Fruit fly (Drosophila melanogaster) whole organism, embryonic: ENCODE measurements around the gene Ca-Ma2d.
A peak's percentile ranks its signal among the peaks of the same experiment; 100 is the strongest.

Source experiments
- Abd-B ChIP-seq: fragments of 200-800 bp; sonication (Bioruptor generic); optimal IDR thresholded peaks from 2 replicates; lab custom pipeline; 2018; ENCODE audit warnings: missing biosample characterization, mild to moderate bottlenecking, missing genetic modification characterization, moderate library complexity
- BEAF-32 ChIP-seq: fragments of 200-800 bp; sonication (Bioruptor generic); optimal IDR thresholded peaks from 3 replicates; lab custom pipeline; 2017; ENCODE audit warnings: missing biosample characterization, missing genetic modification characterization, mild to moderate bottlenecking, moderate library complexity, missing genetic modification reagents
- CG10366 ChIP-seq: fragments of 200-800 bp; sonication (Bioruptor generic); IDR thresholded peaks from 2 replicates; pipeline ENCODE4 v1.3.6; 2022; ENCODE audit warnings: missing biosample characterization, missing genetic modification characterization
- CG10431 ChIP-seq: fragments of 200-800 bp; sonication (Bioruptor generic); optimal IDR thresholded peaks from 3 replicates; lab custom pipeline; 2018; ENCODE audit warnings: missing biosample characterization, mild to moderate bottlenecking, missing genetic modification characterization
- CG10654 ChIP-seq: fragments of 200-800 bp; sonication (Bioruptor generic); optimal IDR thresholded peaks from 2 replicates; lab custom pipeline; 2016; ENCODE audit warnings: missing biosample characterization, missing genetic modification characterization
- CG12769 ChIP-seq: fragments of 200-800 bp; sonication (Bioruptor generic); optimal IDR thresholded peaks from 2 replicates; lab custom pipeline; 2019; ENCODE audit warnings: missing biosample characterization, mild to moderate bottlenecking, missing genetic modification characterization, moderate library complexity
- CG13123 ChIP-seq: fragments of 200-800 bp; sonication (Bioruptor generic); optimal IDR thresholded peaks from 2 replicates; lab custom pipeline; 2016; ENCODE audit warnings: missing biosample characterization, missing genetic modification characterization
- CG1647 ChIP-seq: fragments of 200-800 bp; sonication (Bioruptor generic); optimal IDR thresholded peaks from 3 replicates; lab custom pipeline; 2016; ENCODE audit warnings: missing biosample characterization, missing genetic modification characterization
- CG17359 ChIP-seq: fragments of 200-800 bp; sonication (Bioruptor generic); optimal IDR thresholded peaks from 3 replicates; lab custom pipeline; 2018; ENCODE audit warnings: missing biosample characterization, mild to moderate bottlenecking, missing genetic modification characterization, moderate library complexity
- CG18262 ChIP-seq: fragments of 200-800 bp; optimal IDR thresholded peaks from 3 replicates; lab custom pipeline; 2019; ENCODE audit warnings: missing biosample characterization, mild to moderate bottlenecking, missing genetic modification characterization, moderate library complexity
- CG18599 ChIP-seq: fragments of 200-800 bp; sonication (Bioruptor generic); optimal IDR thresholded peaks from 3 replicates; lab custom pipeline; 2017; ENCODE audit warnings: missing biosample characterization, missing genetic modification characterization, mild to moderate bottlenecking, moderate library complexity, missing genetic modification reagents
- CG2116 ChIP-seq: fragments of 200-800 bp; sonication (Bioruptor generic); optimal IDR thresholded peaks from 3 replicates; lab custom pipeline; 2018; ENCODE audit warnings: missing biosample characterization, mild to moderate bottlenecking, missing genetic modification characterization
- CG43689 ChIP-seq: fragments of 200-800 bp; sonication (Bioruptor generic); IDR thresholded peaks from 2 replicates; pipeline ENCODE4 v1.3.6; 2022; ENCODE audit warnings: missing biosample characterization, missing genetic modification characterization
- CG5245 ChIP-seq: fragments of 200-800 bp; sonication (Bioruptor generic); optimal IDR thresholded peaks from 3 replicates; lab custom pipeline; 2016; ENCODE audit warnings: missing biosample characterization, missing genetic modification characterization
- CG6272 ChIP-seq: fragments of 200-800 bp; sonication (Bioruptor generic); IDR thresholded peaks from 2 replicates; pipeline ENCODE4 v1.3.6; 2022; ENCODE audit warnings: missing biosample characterization, missing genetic modification characterization
- CG6791 ChIP-seq: fragments of 200-800 bp; sonication (Bioruptor generic); IDR thresholded peaks from 3 replicates; pipeline ENCODE4 v1.3.6; 2022; ENCODE audit warnings: missing biosample characterization, missing genetic modification characterization; ENCODE audit not compliant: partially characterized antibody
- CG7271 ChIP-seq: fragments of 200-800 bp; sonication (Bioruptor generic); optimal IDR thresholded peaks from 2 replicates; lab custom pipeline; 2018; ENCODE audit warnings: missing biosample characterization, mild to moderate bottlenecking, missing genetic modification characterization, moderate library complexity
- CG7372 ChIP-seq: fragments of 200-800 bp; sonication (Bioruptor generic); IDR thresholded peaks from 2 replicates; pipeline ENCODE4 v1.3.6; 2022; ENCODE audit warnings: missing biosample characterization, missing genetic modification characterization
- CG9797 ChIP-seq: fragments of 200-800 bp; sonication (Bioruptor generic); optimal IDR thresholded peaks from 3 replicates; lab custom pipeline; 2018; ENCODE audit warnings: missing biosample characterization, mild to moderate bottlenecking, missing genetic modification characterization
- Dad ChIP-seq: fragments of 200-800 bp; sonication (Bioruptor generic); optimal IDR thresholded peaks from 3 replicates; lab custom pipeline; 2016; ENCODE audit warnings: missing biosample characterization, missing genetic modification characterization
- Dip2 ChIP-seq: fragments of 200-800 bp; sonication (Bioruptor generic); IDR thresholded peaks from 2 replicates; pipeline ENCODE4 v1.3.6; 2022; ENCODE audit warnings: missing biosample characterization, missing genetic modification characterization
- Doc2 ChIP-seq: fragments of 200-800 bp; sonication (Bioruptor generic); IDR thresholded peaks from 2 replicates; pipeline ENCODE4 v1.3.6; 2022; ENCODE audit warnings: missing biosample characterization, missing genetic modification characterization
- Fer2 ChIP-seq: fragments of 200-800 bp; sonication (Bioruptor generic); optimal IDR thresholded peaks from 2 replicates; lab custom pipeline; 2018; ENCODE audit warnings: missing biosample characterization, mild to moderate bottlenecking, missing genetic modification characterization, moderate library complexity
- Hey ChIP-seq: fragments of 200-800 bp; sonication (Bioruptor generic); optimal IDR thresholded peaks from 3 replicates; lab custom pipeline; 2018; ENCODE audit warnings: missing biosample characterization, mild to moderate bottlenecking, missing genetic modification characterization
- Hr3 ChIP-seq: fragments of 200-800 bp; sonication (Bioruptor generic); optimal IDR thresholded peaks from 3 replicates; lab custom pipeline; 2016; ENCODE audit warnings: missing biosample characterization, missing genetic modification characterization
- Hr78 ChIP-seq, 2 experiments: fragments of 200-800 bp in 1 of 2; fragments of >200 bp in 1 of 2; sonication (Bioruptor generic) in 1 of 2; optimal IDR thresholded peaks; 2 replicates each; lab custom pipeline; 2017 to 2019; ENCODE audit warnings: missing biosample characterization in 2 of 2, missing genetic modification characterization in 2 of 2, mild to moderate bottlenecking in 1 of 2, moderate library complexity in 1 of 2
- Jarid2 ChIP-seq: fragments of 200-800 bp; sonication (Bioruptor generic); optimal IDR thresholded peaks from 3 replicates; lab custom pipeline; 2017; ENCODE audit warnings: mild to moderate bottlenecking, missing biosample characterization, missing genetic modification reagents, missing genetic modification characterization
- Max ChIP-seq: fragments of 200-800 bp; sonication (Bioruptor generic); optimal IDR thresholded peaks from 2 replicates; lab custom pipeline; 2016; ENCODE audit warnings: missing biosample characterization, mild to moderate bottlenecking, missing genetic modification characterization
- Med ChIP-seq: fragments of 200-800 bp; sonication (Bioruptor generic); peaks from one replicate; lab custom pipeline; 2016; ENCODE audit warnings: missing biosample characterization, missing genetic modification characterization, mild to moderate bottlenecking, inconsistent platforms, moderate library complexity
- Oaz ChIP-seq: fragments of 200-800 bp; sonication (Bioruptor generic); IDR thresholded peaks from 2 replicates; pipeline ENCODE4 v1.3.6; 2022; ENCODE audit warnings: missing biosample characterization, missing genetic modification characterization
- Ravus ChIP-seq: fragments of 200-800 bp; sonication (Bioruptor generic); IDR thresholded peaks from 2 replicates; pipeline ENCODE4 v1.3.6; 2022; ENCODE audit warnings: missing biosample characterization, missing genetic modification characterization
- Sin3A ChIP-seq: fragments of >200 bp; optimal IDR thresholded peaks from 2 replicates; lab custom pipeline; 2018
- Usf ChIP-seq: fragments of 200-800 bp; sonication (Bioruptor generic); optimal IDR thresholded peaks from 2 replicates; lab custom pipeline; 2017; ENCODE audit warnings: missing genotype, missing biosample characterization, missing genetic modification characterization
- Xrp1 ChIP-seq: fragments of 200-800 bp; sonication (Bioruptor generic); IDR thresholded peaks from 2 replicates; pipeline ENCODE4 v1.3.6; 2022; ENCODE audit warnings: missing biosample characterization, missing genetic modification characterization
- YL-1 ChIP-seq: fragments of 200-800 bp; sonication (Bioruptor generic); optimal IDR thresholded peaks from 3 replicates; lab custom pipeline; 2017; ENCODE audit warnings: missing biosample characterization, mild to moderate bottlenecking, missing genetic modification characterization
- ap ChIP-seq: fragments of 200-800 bp; sonication (Bioruptor generic); IDR thresholded peaks from 2 replicates; pipeline ENCODE4 v1.3.6; 2022; ENCODE audit warnings: missing biosample characterization, missing genetic modification characterization
- ara ChIP-seq: fragments of 200-800 bp; sonication (Bioruptor generic); IDR thresholded peaks from 2 replicates; pipeline ENCODE4 v1.3.6; 2022; ENCODE audit warnings: missing biosample characterization, missing genetic modification characterization
- bcd ChIP-seq: fragments of 200-800 bp; sonication (Bioruptor generic); optimal IDR thresholded peaks from 2 replicates; lab custom pipeline; 2017; ENCODE audit warnings: missing biosample characterization, mild to moderate bottlenecking, missing genetic modification characterization
- bigmax ChIP-seq: fragments of 200-800 bp; sonication (Bioruptor generic); optimal IDR thresholded peaks from 2 replicates; lab custom pipeline; 2018; ENCODE audit warnings: missing biosample characterization, mild to moderate bottlenecking, missing genetic modification characterization
- da ChIP-seq: fragments of 200-800 bp; sonication (Bioruptor generic); optimal IDR thresholded peaks from 2 replicates; lab custom pipeline; 2016; ENCODE audit warnings: missing biosample characterization, missing genetic modification characterization
- fd3F ChIP-seq: fragments of 200-800 bp; sonication (Bioruptor generic); optimal IDR thresholded peaks from 2 replicates; lab custom pipeline; 2018; ENCODE audit warnings: missing biosample characterization, mild to moderate bottlenecking, missing genetic modification characterization, moderate library complexity
- pzg ChIP-seq: fragments of 200-800 bp; sonication (Bioruptor generic); optimal IDR thresholded peaks from 3 replicates; lab custom pipeline; 2018; ENCODE audit warnings: missing biosample characterization, mild to moderate bottlenecking, missing genetic modification characterization, moderate library complexity
- rib ChIP-seq: fragments of 200-800 bp; sonication (Bioruptor generic); IDR thresholded peaks from 2 replicates; pipeline ENCODE4 v1.3.6; 2022; ENCODE audit warnings: missing biosample characterization, missing genetic modification characterization
- scrt ChIP-seq: fragments of 200-800 bp; sonication (Bioruptor generic); optimal IDR thresholded peaks from 2 replicates; lab custom pipeline; 2018; ENCODE audit warnings: missing biosample characterization, mild to moderate bottlenecking, missing genetic modification characterization, moderate library complexity
- sens ChIP-seq: fragments of 200-800 bp; sonication (Bioruptor generic); peaks from one replicate; lab custom pipeline; 2016; ENCODE audit warnings: missing biosample characterization, missing genetic modification characterization
- sens-2 ChIP-seq: fragments of 200-800 bp; sonication (Bioruptor generic); IDR thresholded peaks from 2 replicates; pipeline ENCODE4 v1.3.6; 2022; ENCODE audit warnings: missing biosample characterization, missing genetic modification characterization
- sob ChIP-seq: fragments of 200-800 bp; sonication (Bioruptor generic); IDR thresholded peaks from 2 replicates; pipeline ENCODE4 v1.3.6; 2022; ENCODE audit warnings: missing biosample characterization, missing genetic modification characterization
- tna ChIP-seq: fragments of 200-800 bp; sonication (Bioruptor generic); IDR thresholded peaks from 2 replicates; pipeline ENCODE4 v1.3.6; 2022; ENCODE audit warnings: missing biosample characterization, missing genetic modification characterization; ENCODE audit not compliant: partially characterized antibody
- vfl ChIP-seq: fragments of 200-800 bp; sonication (Bioruptor generic); optimal IDR thresholded peaks from 2 replicates; lab custom pipeline; 2016; ENCODE audit warnings: missing biosample characterization, missing genetic modification characterization
- zen ChIP-seq: fragments of 200-800 bp; sonication (Bioruptor generic); optimal IDR thresholded peaks from 3 replicates; lab custom pipeline; 2018; ENCODE audit warnings: missing biosample characterization, mild to moderate bottlenecking, missing genetic modification characterization, moderate library complexity

The Ca-Ma2d gene

dm6 chr2L:16269232-16270134, 38.2 kb downstream of the Ca-Ma2d start (continued):
- TF ChIP-seq CG9797 (GFP tag; lab: Kevin White, UChicago) (peak; percentile 26), CG17359 (tag; lab: Kevin White, UChicago) (peak; percentile 74), fd3F (GFP tag; lab: Kevin White, UChicago) (no peak), sens (peak; percentile 84), CG12769 (tag; lab: Kevin White, UChicago) (peak; percentile 98), CG43689 (no peak), CG10431 (GFP tag; lab: Kevin White, UChicago) (peak; percentile 93), Dad (GFP tag; lab: Kevin White, UChicago) (peak; percentile 36), bigmax (GFP tag; lab: Kevin White, UChicago) (peak; percentile 66), CG5245 (GFP tag; lab: Kevin White, UChicago) (no peak), Abd-B (no peak), CG7372 (GFP tag; lab: Robert Waterston, UW) (no peak), Med (GFP tag; lab: Kevin White, UChicago) (peak; percentile 96), Doc2 (GFP tag; lab: Robert Waterston, UW) (no peak), Sin3A (lab: Kevin White, UChicago) (no peak), rib (GFP tag; lab: Robert Waterston, UW) (no peak), Hr3 (GFP tag; lab: Kevin White, UChicago) (no peak), scrt (GFP tag; lab: Kevin White, UChicago) (peak; percentile 94), Xrp1 (GFP tag; lab: Robert Waterston, UW) (no peak), zen (no peak), CG2116 (GFP tag; lab: Kevin White, UChicago) (peak; percentile 71), CG13123 (GFP tag; lab: Kevin White, UChicago) (no peak), CG6272 (GFP tag; lab: Robert Waterston, UW) (no peak), pzg (GFP tag; lab: Kevin White, UChicago) (peak; percentile 27), CG10654 (no peak), ap (GFP tag; lab: Robert Waterston, UW) (no peak), sens-2 (GFP tag; lab: Robert Waterston, UW) (no peak), Usf (GFP tag; lab: Kevin White, UChicago) (no peak), Oaz (GFP tag; lab: Robert Waterston, UW) (no peak), BEAF-32 (GFP tag; lab: Kevin White, UChicago) (no peak), Hey (peak; percentile 83), Ravus (GFP tag; lab: Robert Waterston, UW) (no peak), CG18262 (peak; percentile 37), Fer2 (tag; lab: Kevin White, UChicago) (peak; percentile 72), YL-1 (peak; percentile 98), Jarid2 (GFP tag; lab: Kevin White, UChicago) (peak; percentile 76), CG7271 (peak; percentile 43), Hr78 (GFP tag; optimal IDR thresholded peaks at IDR 0.05; lab: Kevin White, UChicago) (peak in 1 of 2 experiments; percentile 13), ara (GFP tag; lab: Robert Waterston, UW) (no peak), vfl (GFP tag; lab: Kevin White, UChicago) (no peak), sob (GFP tag; lab: Robert Waterston, UW) (no peak), tna (GFP tag; lab: Robert Waterston, UW) (no peak), Dip2 (GFP tag; lab: Robert Waterston, UW) (no peak), da (no peak), CG1647 (GFP tag; lab: Kevin White, UChicago) (no peak), bcd (GFP tag; lab: Kevin White, UChicago) (peak; percentile 56), CG6791 (GFP tag; lab: Robert Waterston, UW) (no peak), Max (GFP tag; lab: Kevin White, UChicago) (peak; percentile 91), CG10366 (GFP tag; lab: Robert Waterston, UW) (no peak), CG18599 (GFP tag; lab: Kevin White, UChicago) (peak; percentile 90)
